Fruit fly (Drosophila melanogaster) whole organism, adult: ENCODE results near the gene CG33978.

Experiments used
- CG14711 ChIP-seq: fragments of 200-800 bp; sonication (Bioruptor generic); optimal IDR thresholded peaks from 2 replicates; lab custom pipeline; 2018; ENCODE audit warnings: missing biosample characterization, mild to moderate bottlenecking, missing genetic modification characterization, moderate library complexity
- CG7101 ChIP-seq: fragments of 200-800 bp; sonication (Bioruptor generic); optimal IDR thresholded peaks from 2 replicates; lab custom pipeline; 2018; ENCODE audit warnings: missing biosample characterization, mild to moderate bottlenecking, missing genetic modification characterization, moderate library complexity
- Mnt ChIP-seq: fragments of 200-800 bp; sonication (Bioruptor generic); optimal IDR thresholded peaks from 2 replicates; lab custom pipeline; 2016; ENCODE audit warnings: missing biosample characterization, mild to moderate bottlenecking, missing genetic modification characterization
- cic ChIP-seq: fragments of 200-800 bp; sonication (Bioruptor generic); optimal IDR thresholded peaks from 2 replicates; lab custom pipeline; 2017; ENCODE audit warnings: missing biosample characterization, mild to moderate bottlenecking, missing genetic modification characterization, moderate library complexity
- cnc ChIP-seq, 2 experiments: fragments of >200 bp; optimal IDR thresholded peaks; 2 replicates each; lab custom pipeline; 2017

- TF ChIP-seq CG14711 (tag; lab: Kevin White, UChicago) = no peak
- no peak for TF ChIP-seq CG7101 (tag; lab: Kevin White, UChicago)
- no peak for TF ChIP-seq cnc (optimal IDR thresholded peaks at IDR 0.05; lab: Kevin White, UChicago)
- TF ChIP-seq cic (GFP tag; lab: Kevin White, UChicago) = no peak
- TF ChIP-seq Mnt (GFP tag; lab: Kevin White, UChicago) = no peak
Observed at dm6 chr4:175245-175644, at the start of gene CG33978.
